Fruit fly (Drosophila melanogaster): ENCODE data around the gene Oseg4.

Gene Oseg4

dm6 chr3L:1777249-1777648, 41.7 kb upstream of the Oseg4 start, which contains the start of the genes CG2021 and mRpL46 (continued):
- TF ChIP-seq vnd (GFP tag; IDR thresholded peaks at IDR 0.05; ENCODE audit: partially characterized antibody) (0 out of 3 replicates have a peak, but pooled peaks have one; percentile 35), ato (GFP tag; IDR thresholded peaks at IDR 0.05; ENCODE audit: partially characterized antibody) (peak; percentile 32; the same call in 1 of the 2 replicates), MTF-1 (GFP tag; optimal IDR thresholded peaks at IDR 0.05; ENCODE audit: borderline replicate concordance) (no peak), ase (GFP tag; IDR thresholded peaks at IDR 0.05) (no peak), nom (GFP tag; optimal IDR thresholded peaks at IDR 0.05) (no peak), ham (GFP tag; IDR thresholded peaks at IDR 0.05) (no peak), CG2116 (GFP tag; optimal IDR thresholded peaks at IDR 0.05) (peak; percentile 26), CG11695 (GFP tag; IDR thresholded peaks at IDR 0.05) (no peak), Opbp (GFP tag; IDR thresholded peaks at IDR 0.05; ENCODE audit: partially characterized antibody) (peak; percentile 41; the same call in 2 of the 3 replicates), Abd-B (GFP tag; optimal IDR thresholded peaks at IDR 0.05) (no peak), Doc3 (GFP tag; IDR thresholded peaks at IDR 0.05; ENCODE audit: partially characterized antibody) (peak; percentile 43; the same call in 2 of the 3 replicates), vfl (GFP tag; optimal IDR thresholded peaks at IDR 0.05) (no peak), sna (GFP tag; IDR thresholded peaks at IDR 0.05; ENCODE audit: partially characterized antibody) (peak; percentile 48; the same call in 1 of the 2 replicates), CG10274 (GFP tag; optimal IDR thresholded peaks at IDR 0.05) (no peak), grau (tag; optimal IDR thresholded peaks at IDR 0.05) (no peak), MESR4 (GFP tag; optimal IDR thresholded peaks at IDR 0.05) (peak; percentile 68), Ravus (GFP tag; IDR thresholded peaks at IDR 0.05) (no peak), Gsc (GFP tag; IDR thresholded peaks at IDR 0.05) (no peak), CG4360 (GFP tag; IDR thresholded peaks at IDR 0.05) (no peak), CG8281 (tag; optimal IDR thresholded peaks at IDR 0.05) (no peak), gro (GFP tag; optimal IDR thresholded peaks at IDR 0.05) (no peak), pzg (GFP tag; optimal IDR thresholded peaks at IDR 0.05) (peak; percentile 24), CG7357 (GFP tag; IDR thresholded peaks at IDR 0.05) (no peak), CG11093 (GFP tag; IDR thresholded peaks at IDR 0.05) (no peak), tin (GFP tag; optimal IDR thresholded peaks at IDR 0.05) (no peak), CG10462 (GFP tag; optimal IDR thresholded peaks at IDR 0.05) (no peak), BEAF-32 (GFP tag; optimal IDR thresholded peaks at IDR 0.05) (peak; percentile 8), hbn (GFP tag; IDR thresholded peaks at IDR 0.05; ENCODE audit: partially characterized antibody) (peak; percentile 28; the same call in 1 of the 2 replicates), crp (GFP tag; optimal IDR thresholded peaks at IDR 0.05) (peak in 1 of 2 experiments; percentile 86), HLH4C (GFP tag; IDR thresholded peaks at IDR 0.05; ENCODE audit: partially characterized antibody) (peak; percentile 64), trem (tag; optimal IDR thresholded peaks at IDR 0.05) (peak; percentile 5), CG16813 (GFP tag; IDR thresholded peaks at IDR 0.05; ENCODE audit: partially characterized antibody) (0 out of 3 replicates have a peak, but pooled peaks have one; percentile 14), slou (GFP tag; optimal IDR thresholded peaks at IDR 0.05) (no peak), Dp (GFP tag; optimal IDR thresholded peaks at IDR 0.05) (peak; percentile 7), lola (GFP tag; optimal IDR thresholded peaks at IDR 0.05) (no peak), CG7963 (GFP tag; IDR thresholded peaks at IDR 0.05; ENCODE audit: partially characterized antibody) (peak; percentile 49; the same call in 1 of the 3 replicates), CG13287 (GFP tag; IDR thresholded peaks at IDR 0.05; ENCODE audit: partially characterized antibody) (peak; percentile 65), hth (optimal IDR thresholded peaks at IDR 0.05) (no peak), usp (GFP tag; optimal IDR thresholded peaks at IDR 0.05) (no peak), CG4282 (GFP tag; optimal IDR thresholded peaks at IDR 0.05) (no peak), bbx (GFP tag; IDR thresholded peaks at IDR 0.05; ENCODE audit: partially characterized antibody) (peak; percentile 44), Awh (GFP tag; IDR thresholded peaks at IDR 0.05) (no peak), CG13775 (GFP tag; optimal IDR thresholded peaks at IDR 0.05) (no peak), amos (GFP tag; IDR thresholded peaks at IDR 0.05; ENCODE audit: partially characterized antibody) (peak; percentile 40; the same call in 1 of the 2 replicates), Scr (GFP tag; IDR thresholded peaks at IDR 0.05; ENCODE audit: partially characterized antibody) (peak; percentile 37), caup (GFP tag; optimal IDR thresholded peaks at IDR 0.05; ENCODE audit: severe bottlenecking) (no peak), Lhr (GFP tag; optimal IDR thresholded peaks at IDR 0.05) (no peak), CG17186 (GFP tag; optimal IDR thresholded peaks at IDR 0.05) (peak; percentile 50)
